Fruit fly (Drosophila melanogaster) whole organism, embryonic: ENCODE measurements around the gene CG43886.

ENCODE experiments used
- Awh ChIP-seq: fragments of 200-800 bp; sonication (Bioruptor generic); IDR thresholded peaks from 2 replicates; pipeline ENCODE4, ENCODE4 v1.3.6; 2022; ENCODE audit warnings: missing biosample characterization, missing genetic modification characterization
- CG10321 ChIP-seq: fragments of 200-800 bp; sonication (Bioruptor generic); IDR thresholded peaks from 2 replicates; pipeline ENCODE4 v1.3.6; 2022; ENCODE audit warnings: missing biosample characterization, missing genetic modification characterization
- CG11085 ChIP-seq: fragments of 200-800 bp; sonication (Bioruptor generic); IDR thresholded peaks from 2 replicates; pipeline ENCODE4 v1.3.6; 2022; ENCODE audit warnings: missing biosample characterization, missing genetic modification characterization
- CG13287 ChIP-seq: fragments of 200-800 bp; sonication (Bioruptor generic); IDR thresholded peaks from 2 replicates; pipeline ENCODE4 v1.3.6; 2022; ENCODE audit warnings: missing biosample characterization, missing genetic modification characterization; ENCODE audit not compliant: partially characterized antibody
- CG13424 ChIP-seq: fragments of 200-800 bp; sonication (Bioruptor generic); optimal IDR thresholded peaks from 2 replicates; lab custom pipeline; 2019; ENCODE audit warnings: missing biosample characterization, mild to moderate bottlenecking, missing genetic modification characterization, moderate library complexity
- CG13775 ChIP-seq: fragments of 200-800 bp; sonication (Bioruptor generic); optimal IDR thresholded peaks from 3 replicates; lab custom pipeline; 2017; ENCODE audit warnings: missing biosample characterization, mild to moderate bottlenecking, missing genetic modification characterization
- CG13894 ChIP-seq: fragments of 200-800 bp; sonication (Bioruptor generic); optimal IDR thresholded peaks from 3 replicates; lab custom pipeline; 2018; ENCODE audit warnings: missing biosample characterization, mild to moderate bottlenecking, missing genetic modification characterization, moderate library complexity
- CG16815 ChIP-seq: fragments of 200-800 bp; sonication (Bioruptor generic); optimal IDR thresholded peaks from 3 replicates; lab custom pipeline; 2017; ENCODE audit warnings: missing biosample characterization, mild to moderate bottlenecking, missing genetic modification characterization
- CG17385 ChIP-seq: fragments of 200-800 bp; sonication (Bioruptor generic); optimal IDR thresholded peaks from 3 replicates; lab custom pipeline; 2018; ENCODE audit warnings: missing biosample characterization, mild to moderate bottlenecking, missing genetic modification characterization
- CG17568 ChIP-seq: fragments of 200-800 bp; sonication (Bioruptor generic); optimal IDR thresholded peaks from 2 replicates; lab custom pipeline; 2018; ENCODE audit warnings: missing biosample characterization, mild to moderate bottlenecking, missing genetic modification characterization, moderate library complexity
- CG18011 ChIP-seq: fragments of 200-800 bp; sonication (Bioruptor generic); optimal IDR thresholded peaks from 2 replicates; lab custom pipeline; 2017; ENCODE audit warnings: missing biosample characterization, missing genetic modification characterization, mild to moderate bottlenecking, moderate library complexity, missing genotype
- CG30431 ChIP-seq: fragments of 200-800 bp; sonication (Bioruptor generic); optimal IDR thresholded peaks from 2 replicates; lab custom pipeline; 2017; ENCODE audit warnings: missing biosample characterization, missing genetic modification characterization
- CG31365 ChIP-seq: fragments of 200-800 bp; sonication (Bioruptor generic); optimal IDR thresholded peaks from 2 replicates; lab custom pipeline; 2018; ENCODE audit warnings: missing biosample characterization, mild to moderate bottlenecking, missing genetic modification characterization
- CG34224 ChIP-seq: fragments of 200-800 bp; sonication (Bioruptor generic); IDR thresholded peaks from 3 replicates; pipeline ENCODE4 v1.3.6; 2022; ENCODE audit warnings: missing biosample characterization, missing genetic modification characterization; ENCODE audit not compliant: partially characterized antibody
- CG4730 ChIP-seq: fragments of 200-800 bp; sonication (Bioruptor generic); IDR thresholded peaks from 2 replicates; pipeline ENCODE4 v1.3.6; 2022; ENCODE audit warnings: missing biosample characterization, missing genetic modification characterization
- CG7745 ChIP-seq: fragments of 200-800 bp; sonication (Bioruptor generic); optimal IDR thresholded peaks from 2 replicates; lab custom pipeline; 2018; ENCODE audit warnings: missing biosample characterization, mild to moderate bottlenecking, missing genetic modification characterization, moderate library complexity
- CG8359 ChIP-seq: fragments of 200-800 bp; sonication (Bioruptor generic); optimal IDR thresholded peaks from 2 replicates; lab custom pipeline; 2017; ENCODE audit warnings: missing biosample characterization, mild to moderate bottlenecking, missing genetic modification characterization, borderline replicate concordance
- CG9437 ChIP-seq: fragments of 200-800 bp; sonication (Bioruptor generic); optimal IDR thresholded peaks from 2 replicates; lab custom pipeline; 2018; ENCODE audit warnings: missing biosample characterization, mild to moderate bottlenecking, missing genetic modification characterization
- D19A ChIP-seq: fragments of 200-800 bp; optimal IDR thresholded peaks from 3 replicates; lab custom pipeline; 2019; ENCODE audit warnings: missing biosample characterization, mild to moderate bottlenecking, missing genetic modification characterization, moderate library complexity
- Dad ChIP-seq: fragments of 200-800 bp; sonication (Bioruptor generic); optimal IDR thresholded peaks from 3 replicates; lab custom pipeline; 2016; ENCODE audit warnings: missing biosample characterization, missing genetic modification characterization
- Deaf1 ChIP-seq: fragments of 200-800 bp; optimal IDR thresholded peaks from 3 replicates; lab custom pipeline; 2019; ENCODE audit warnings: missing biosample characterization, mild to moderate bottlenecking, missing genetic modification characterization, moderate library complexity
- Elba2 ChIP-seq: fragments of 200-800 bp; sonication (Bioruptor generic); optimal IDR thresholded peaks from 3 replicates; lab custom pipeline; 2016; ENCODE audit warnings: missing biosample characterization, missing genetic modification characterization
- Ets97D ChIP-seq: fragments of 200-800 bp; sonication (Bioruptor generic); optimal IDR thresholded peaks from 3 replicates; lab custom pipeline; 2016; ENCODE audit warnings: missing biosample characterization, missing genetic modification characterization
- Lpt ChIP-seq: fragments of >200 bp; optimal IDR thresholded peaks from 2 replicates; lab custom pipeline; 2018; ENCODE audit warnings: missing biosample characterization, missing genetic modification characterization
- MBD-R2 ChIP-seq: fragments of 200-800 bp; sonication (Bioruptor generic); IDR thresholded peaks from 2 replicates; pipeline ENCODE4 v1.3.6; 2022; ENCODE audit warnings: missing biosample characterization, missing genetic modification characterization
- Myb ChIP-seq: fragments of 200-800 bp; sonication (Bioruptor generic); optimal IDR thresholded peaks from 2 replicates; lab custom pipeline; 2016; ENCODE audit warnings: missing biosample characterization, missing genetic modification characterization
- Nf-YC ChIP-seq: fragments of 200-800 bp; optimal IDR thresholded peaks from 3 replicates; lab custom pipeline; 2019; ENCODE audit warnings: missing biosample characterization, mild to moderate bottlenecking, missing genetic modification characterization, moderate library complexity
- Rfx ChIP-seq: fragments of 200-800 bp; sonication (Bioruptor generic); IDR thresholded peaks from 2 replicates; pipeline ENCODE4 v1.3.6; 2022; ENCODE audit warnings: missing biosample characterization, missing genetic modification characterization
- Sox100B ChIP-seq: fragments of 200-800 bp; sonication (Bioruptor generic); optimal IDR thresholded peaks from 3 replicates; lab custom pipeline; 2018; ENCODE audit warnings: missing biosample characterization, mild to moderate bottlenecking, missing genetic modification characterization
- Sry-β ChIP-seq: fragments of 200-800 bp; sonication (Bioruptor generic); optimal IDR thresholded peaks from 2 replicates; lab custom pipeline; 2018; ENCODE audit warnings: missing biosample characterization, mild to moderate bottlenecking, missing genetic modification characterization, moderate library complexity
- Xbp1 ChIP-seq: fragments of 200-800 bp; sonication (Bioruptor generic); optimal IDR thresholded peaks from 3 replicates; lab custom pipeline; 2016; ENCODE audit warnings: missing biosample characterization, mild to moderate bottlenecking, missing genetic modification characterization
- chinmo ChIP-seq: fragments of 200-800 bp; sonication (Bioruptor generic); IDR thresholded peaks from 4 replicates; pipeline ENCODE4 v1.3.6; 2022; ENCODE audit warnings: missing biosample characterization, missing genetic modification characterization; ENCODE audit not compliant: partially characterized antibody
- crp ChIP-seq, 2 experiments: fragments of 200-800 bp; sonication (Bioruptor generic); optimal IDR thresholded peaks; 2 replicates in 1 of 2; 3 replicates in 1 of 2; lab custom pipeline; 2017; ENCODE audit warnings: missing biosample characterization in 2 of 2, missing genetic modification characterization in 2 of 2, mild to moderate bottlenecking in 1 of 2, moderate library complexity in 1 of 2
- kah ChIP-seq: fragments of 200-800 bp; sonication (Bioruptor generic); optimal IDR thresholded peaks from 2 replicates; lab custom pipeline; 2018; ENCODE audit warnings: missing biosample characterization, mild to moderate bottlenecking, missing genetic modification characterization
- knrl ChIP-seq: fragments of 200-800 bp; sonication (Bioruptor generic); IDR thresholded peaks from 3 replicates; pipeline ENCODE4 v1.3.6; 2022; ENCODE audit warnings: missing biosample characterization, missing genetic modification characterization; ENCODE audit not compliant: partially characterized antibody
- lab ChIP-seq: fragments of 200-800 bp; sonication (Bioruptor generic); optimal IDR thresholded peaks from 3 replicates; lab custom pipeline; 2017; ENCODE audit warnings: missing biosample characterization, missing genetic modification characterization, mild to moderate bottlenecking, moderate library complexity, missing genetic modification reagents
- lbe ChIP-seq: fragments of 200-800 bp; sonication (Bioruptor generic); optimal IDR thresholded peaks from 2 replicates; lab custom pipeline; 2016; ENCODE audit warnings: missing biosample characterization, mild to moderate bottlenecking, missing genetic modification characterization
- luna ChIP-seq: fragments of 200-800 bp; sonication (Bioruptor generic); optimal IDR thresholded peaks from 2 replicates; lab custom pipeline; 2016; ENCODE audit warnings: missing biosample characterization, missing genetic modification characterization
- nerfin-1 ChIP-seq: fragments of 200-800 bp; sonication (Bioruptor generic); optimal IDR thresholded peaks from 3 replicates; lab custom pipeline; 2019; ENCODE audit warnings: missing biosample characterization, mild to moderate bottlenecking, missing genetic modification characterization, moderate library complexity
- pzg ChIP-seq: fragments of 200-800 bp; sonication (Bioruptor generic); optimal IDR thresholded peaks from 3 replicates; lab custom pipeline; 2018; ENCODE audit warnings: missing biosample characterization, mild to moderate bottlenecking, missing genetic modification characterization, moderate library complexity
- salm ChIP-seq: fragments of 200-800 bp; sonication (Bioruptor generic); optimal IDR thresholded peaks from 2 replicates; lab custom pipeline; 2018; ENCODE audit warnings: missing biosample characterization, mild to moderate bottlenecking, missing genetic modification characterization
- sens ChIP-seq: fragments of 200-800 bp; sonication (Bioruptor generic); peaks from one replicate; lab custom pipeline; 2016; ENCODE audit warnings: missing biosample characterization, missing genetic modification characterization
- stwl ChIP-seq: fragments of 200-800 bp; sonication (Bioruptor generic); optimal IDR thresholded peaks from 3 replicates; lab custom pipeline; 2018; ENCODE audit warnings: missing biosample characterization, mild to moderate bottlenecking, missing genetic modification characterization, moderate library complexity

Gene CG43886

DNA sequence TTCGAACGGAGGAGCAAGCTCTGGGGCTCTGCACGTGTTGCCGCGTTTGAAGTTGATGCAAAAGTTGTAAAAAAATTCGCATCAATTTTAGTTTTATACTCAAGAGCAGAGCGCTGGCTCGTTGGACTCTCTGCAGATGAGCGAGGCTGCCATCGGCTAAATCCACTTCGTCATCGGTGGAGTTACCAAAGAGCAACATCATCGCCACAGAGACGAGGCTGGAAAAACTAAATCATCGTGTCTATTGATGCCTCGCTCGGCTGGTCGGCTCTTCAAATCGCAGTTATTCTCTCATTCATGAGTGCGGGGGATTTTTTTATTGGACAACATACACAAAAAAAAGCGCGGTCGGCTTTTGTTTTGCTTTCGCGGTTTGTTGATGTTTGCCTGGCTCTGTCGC is 5.9 kb upstream of the CG43886 start, which contains the start of gene CG13675:
Gene CG13675 (minus strand): TSS at position 83 of the 400 bp plus-strand sequence.
- peak; percentile 67 for TF ChIP-seq Deaf1
- peak; percentile 21 for TF ChIP-seq sens
- no peak for TF ChIP-seq luna (GFP tag; lab: Kevin White, UChicago)
- TF ChIP-seq CG30431 (GFP tag; lab: Kevin White, UChicago): no peak
- no peak for TF ChIP-seq CG17568 (GFP tag; lab: Kevin White, UChicago)
- 0 out of 4 replicates have a peak, but pooled peaks have one; percentile 50 for TF ChIP-seq chinmo
- no peak for TF ChIP-seq Dad (GFP tag; lab: Kevin White, UChicago)
- no peak for TF ChIP-seq CG16815 (GFP tag; lab: Kevin White, UChicago)
- no peak for TF ChIP-seq CG13775 (GFP tag; lab: Kevin White, UChicago)

dm6 chr3L:8158715-8159380 is 726 bp downstream of the CG43886 start, which contains the start of gene CG42445:
Gene CG42445, minus strand, starts transcription at chr3L:8158900.
- TF ChIP-seq CG31365 (tag; lab: Kevin White, UChicago) (peak; percentile 54), crp (GFP tag; optimal IDR thresholded peaks at IDR 0.05; lab: Kevin White, UChicago) (peak in 1 of 2 experiments; percentile 84), Ets97D (GFP tag; lab: Kevin White, UChicago) (no peak), CG13894 (tag; lab: Kevin White, UChicago) (no peak), CG10321 (peak; percentile 81), lbe (GFP tag; lab: Kevin White, UChicago) (peak; percentile 53), CG30431 (GFP tag; lab: Kevin White, UChicago) (no peak), knrl (GFP tag; lab: Robert Waterston, UW) (no peak), CG13287 (GFP tag; lab: Robert Waterston, UW) (0 out of 2 replicates have a peak, but pooled peaks have one; percentile 14), CG17385 (peak; percentile 61), MBD-R2 (peak; percentile 35; the same call in 1 of the 2 replicates), CG11085 (GFP tag; lab: Robert Waterston, UW) (no peak), Lpt (GFP tag; lab: Kevin White, UChicago) (no peak), CG34224 (GFP tag; lab: Robert Waterston, UW) (0 out of 3 replicates have a peak, but pooled peaks have one; percentile 18), pzg (GFP tag; lab: Kevin White, UChicago) (peak; percentile 10), Myb (GFP tag; lab: Kevin White, UChicago) (peak; percentile 69), lab (GFP tag; lab: Kevin White, UChicago) (no peak), D19A (peak; percentile 29), Nf-YC (peak; percentile 20), CG18011 (GFP tag; lab: Kevin White, UChicago) (peak; percentile 96), Xbp1 (GFP tag; lab: Kevin White, UChicago) (no peak)

DNA sequence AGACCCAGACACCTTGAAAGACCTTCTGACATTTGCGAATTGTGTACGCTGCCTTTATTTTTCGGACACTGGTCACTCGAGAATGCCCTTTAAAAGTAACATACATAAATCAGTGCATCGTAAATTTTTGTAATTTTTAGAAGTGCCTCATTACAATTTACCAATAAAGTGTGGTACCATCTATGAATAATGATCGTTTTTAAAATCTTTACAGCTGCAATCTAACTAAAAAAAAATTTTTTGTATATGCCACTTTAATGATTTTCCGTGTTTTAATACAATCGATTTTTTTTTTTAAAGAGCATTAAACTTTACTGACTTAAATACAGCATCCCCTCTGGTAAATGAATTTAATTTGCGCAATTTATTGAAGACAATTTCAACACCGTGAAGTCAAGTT is 2.5 kb downstream of the CG43886 start:
- TF ChIP-seq CG8359 (GFP tag; lab: Kevin White, UChicago) (no peak), Rfx (GFP tag; lab: Robert Waterston, UW) (no peak), CG7745 (tag; lab: Kevin White, UChicago) (no peak), CG13424 (no peak), salm (tag; lab: Kevin White, UChicago) (no peak), Sox100B (no peak), Sry-β (GFP tag; lab: Kevin White, UChicago) (no peak), Awh (GFP tag; lab: Robert Waterston, UW) (no peak), Xbp1 (GFP tag; lab: Kevin White, UChicago) (no peak), CG4730 (GFP tag; lab: Robert Waterston, UW) (no peak), CG9437 (GFP tag; lab: Kevin White, UChicago) (no peak), nerfin-1 (no peak), kah (no peak), Elba2 (GFP tag; lab: Kevin White, UChicago) (no peak), stwl (tag; lab: Kevin White, UChicago) (no peak)
- TF ChIP-seq, all 482 proteins: peak for 0
